Worm (Caenorhabditis elegans) whole organism, mixed stage, embryonic: ENCODE results near the gene daz-1.

Experiments
- M03D4.4 ChIP-seq: sonication (generic microtip); optimal IDR thresholded peaks from 2 replicates; lab custom pipeline; 2017; ENCODE audit warnings: mild to moderate bottlenecking, missing genetic modification characterization, missing compliant biosample characterization
- bed-3 ChIP-seq: fragments of 200-800 bp; sonication (Bioruptor generic); optimal IDR thresholded peaks from 3 replicates; lab custom pipeline; 2018; ENCODE audit warnings: mild to moderate bottlenecking, missing genetic modification characterization, moderate library complexity, missing compliant biosample characterization
- blmp-1 ChIP-seq: fragments of 150-350 bp; optimal IDR thresholded peaks from 2 replicates; lab custom pipeline; 2014; ENCODE audit warnings: missing biosample characterization, missing genetic modification characterization
- ceh-43 ChIP-seq: fragments of 200-800 bp; sonication (Bioruptor generic); optimal IDR thresholded peaks from 2 replicates; lab custom pipeline; 2018; ENCODE audit warnings: mild to moderate bottlenecking, missing genetic modification characterization, moderate library complexity, missing compliant biosample characterization
- ceh-83 ChIP-seq: fragments of 200-800 bp; sonication (Bioruptor generic); optimal IDR thresholded peaks from 2 replicates; lab custom pipeline; 2018; ENCODE audit warnings: mild to moderate bottlenecking, missing genetic modification characterization, missing compliant biosample characterization
- ces-1 ChIP-seq: fragments of 150-350 bp; optimal IDR thresholded peaks from 2 replicates; lab custom pipeline; 2014; ENCODE audit warnings: missing biosample characterization, missing genetic modification reagents, missing genetic modification characterization
- drap-1 ChIP-seq: fragments of 200-800 bp; sonication (Bioruptor generic); optimal IDR thresholded peaks from 3 replicates; lab custom pipeline; 2018; ENCODE audit warnings: mild to moderate bottlenecking, missing genetic modification characterization, missing compliant biosample characterization
- elt-1 ChIP-seq: sonication (generic microtip); optimal IDR thresholded peaks from 2 replicates; lab custom pipeline; 2017; ENCODE audit warnings: missing genetic modification characterization, mild to moderate bottlenecking, missing compliant biosample characterization, antibody characterized with exemption, moderate library complexity, borderline replicate concordance; ENCODE audit not compliant: insufficient read depth
- elt-3 ChIP-seq: fragments of 150-350 bp; optimal IDR thresholded peaks from 2 replicates; lab custom pipeline; 2014; ENCODE audit warnings: missing biosample characterization, missing genetic modification characterization
- flh-1 ChIP-seq: fragments of 200-800 bp; sonication (Bioruptor generic); optimal IDR thresholded peaks from 2 replicates; lab custom pipeline; 2018; ENCODE audit warnings: mild to moderate bottlenecking, missing genetic modification characterization, moderate library complexity, missing compliant biosample characterization
- ham-2 ChIP-seq: fragments of 200-800 bp; sonication (Bioruptor generic); optimal IDR thresholded peaks from 2 replicates; lab custom pipeline; 2018; ENCODE audit warnings: mild to moderate bottlenecking, missing genetic modification characterization, missing compliant biosample characterization
- hlh-1 ChIP-seq: fragments of 150-350 bp; optimal IDR thresholded peaks from 2 replicates; lab custom pipeline; 2014; ENCODE audit warnings: missing biosample characterization, missing genetic modification reagents, missing genetic modification characterization
- lin-13 ChIP-seq: fragments of 150-350 bp; optimal IDR thresholded peaks from 2 replicates; lab custom pipeline; 2014; ENCODE audit warnings: missing biosample characterization, missing genetic modification characterization
- lin-32 ChIP-seq: fragments of 200-800 bp; sonication (Bioruptor generic); optimal IDR thresholded peaks from 2 replicates; lab custom pipeline; 2018; ENCODE audit warnings: mild to moderate bottlenecking, missing genetic modification characterization, missing compliant biosample characterization
- lsy-2 ChIP-seq: fragments of 150-350 bp; optimal IDR thresholded peaks from 2 replicates; lab custom pipeline; 2014; ENCODE audit warnings: missing biosample characterization, missing genetic modification characterization
- mab-5 ChIP-seq: fragments of 150-350 bp; optimal IDR thresholded peaks from 2 replicates; lab custom pipeline; 2014; ENCODE audit warnings: missing biosample characterization, missing genetic modification characterization
- mep-1 ChIP-seq: fragments of 150-350 bp; optimal IDR thresholded peaks from 2 replicates; lab custom pipeline; 2017; ENCODE audit warnings: missing biosample characterization, missing genetic modification reagents, missing genetic modification characterization, inconsistent platforms
- mls-2 ChIP-seq: sonication (generic microtip); optimal IDR thresholded peaks from 2 replicates; lab custom pipeline; 2016; ENCODE audit warnings: mild to moderate bottlenecking, missing genetic modification characterization, moderate library complexity, missing compliant biosample characterization
- nhr-12 ChIP-seq: fragments of 150-350 bp; optimal IDR thresholded peaks from 2 replicates; lab custom pipeline; 2014; ENCODE audit warnings: missing biosample characterization, missing genetic modification characterization
- nhr-237 ChIP-seq: fragments of 150-350 bp; optimal IDR thresholded peaks from 2 replicates; lab custom pipeline; 2014; ENCODE audit warnings: missing biosample characterization, missing genetic modification characterization
- nhr-28 ChIP-seq: fragments of 150-350 bp; optimal IDR thresholded peaks from 2 replicates; lab custom pipeline; 2014; ENCODE audit warnings: missing biosample characterization, missing genetic modification characterization
- nhr-76 ChIP-seq: sonication (generic microtip); optimal IDR thresholded peaks from 2 replicates; lab custom pipeline; 2017; ENCODE audit warnings: missing biosample characterization, missing genetic modification characterization
- sem-2 ChIP-seq: fragments of 200-800 bp; sonication (Bioruptor generic); optimal IDR thresholded peaks from 2 replicates; lab custom pipeline; 2018; ENCODE audit warnings: mild to moderate bottlenecking, missing genetic modification characterization, missing compliant biosample characterization
- snpc-4 ChIP-seq: fragments of 150-350 bp; optimal IDR thresholded peaks from 2 replicates; lab custom pipeline; 2014; ENCODE audit warnings: missing biosample characterization, missing genetic modification characterization
- tbx-8 ChIP-seq: fragments of 200-800 bp; sonication (Bioruptor generic); optimal IDR thresholded peaks from 2 replicates; lab custom pipeline; 2018; ENCODE audit warnings: mild to moderate bottlenecking, missing genetic modification characterization, moderate library complexity, missing compliant biosample characterization
- unc-39 ChIP-seq: fragments of 150-350 bp; optimal IDR thresholded peaks from 2 replicates; lab custom pipeline; 2014; ENCODE audit warnings: missing biosample characterization, missing genetic modification characterization
- unc-62 ChIP-seq: fragments of 150-350 bp; optimal IDR thresholded peaks from 2 replicates; lab custom pipeline; 2014; ENCODE audit warnings: missing biosample characterization, missing genetic modification reagents, missing genetic modification characterization
- zip-8 ChIP-seq: fragments of 150-350 bp; optimal IDR thresholded peaks from 2 replicates; lab custom pipeline; 2014; ENCODE audit warnings: missing biosample characterization, missing genetic modification characterization
- ztf-11 ChIP-seq: fragments of 150-350 bp; optimal IDR thresholded peaks from 2 replicates; lab custom pipeline; 2014; ENCODE audit warnings: missing biosample characterization, missing genetic modification characterization

The daz-1 gene

ce11 chrII:5455650-5456355 is at the start of gene daz-1:
Gene daz-1 (plus strand): TSS chrII:5456305.
- TF ChIP-seq nhr-12 (no peak), blmp-1 (no peak), elt-3 (tag; lab: Kevin White, UChicago) (no peak), lin-13 (tag; lab: Kevin White, UChicago) (no peak), lsy-2 (tag; lab: Kevin White, UChicago) (no peak), hlh-1 (tag; lab: Kevin White, UChicago) (no peak), nhr-28 (tag; lab: Kevin White, UChicago) (no peak), snpc-4 (tag; lab: Kevin White, UChicago) (no peak), flh-1 (GFP tag; lab: Kevin White, UChicago) (no peak), mls-2 (tag; lab: Kevin White, UChicago) (no peak), nhr-237 (no peak), unc-39 (tag; lab: Kevin White, UChicago) (no peak), tbx-8 (GFP tag; lab: Kevin White, UChicago) (no peak), bed-3 (GFP tag; lab: Kevin White, UChicago) (no peak), ceh-83 (no peak), zip-8 (tag; lab: Kevin White, UChicago) (no peak)

DNA sequence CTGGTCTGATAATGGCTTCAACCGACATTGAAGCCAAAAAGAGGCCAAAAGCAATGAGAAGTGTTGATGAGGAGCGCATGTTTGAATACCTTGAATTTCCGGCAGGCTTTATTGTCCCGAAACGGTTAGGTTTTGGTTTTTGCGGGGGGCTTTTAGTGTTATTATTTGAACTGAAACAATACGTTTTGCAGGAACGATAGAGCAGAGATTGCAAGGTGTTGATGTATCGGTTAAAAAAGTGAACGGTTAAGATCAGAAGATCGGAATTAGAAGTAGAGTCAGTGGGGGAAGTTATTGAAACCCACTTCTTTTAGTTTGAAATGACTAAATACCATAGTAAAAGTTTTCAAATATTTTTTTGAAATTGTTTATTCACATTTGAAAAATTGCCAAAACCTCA is 48.6 kb upstream of the daz-1 start, which contains the start of gene clec-141:
TSS of gene clec-141 (minus strand) at position 101 of the 400 bp plus-strand sequence.
- no peak for TF ChIP-seq ceh-83
- no peak for TF ChIP-seq ztf-11
- TF ChIP-seq snpc-4 (tag; lab: Kevin White, UChicago), result no peak
- TF ChIP-seq ham-2 (GFP tag; lab: Kevin White, UChicago), result no peak
- TF ChIP-seq unc-39 (tag; lab: Kevin White, UChicago), result no peak
- TF ChIP-seq lin-32, result no peak
- no peak for TF ChIP-seq lin-13 (tag; lab: Kevin White, UChicago)
- no peak for TF ChIP-seq lsy-2 (tag; lab: Kevin White, UChicago)
- no peak for TF ChIP-seq ceh-43
- no peak for TF ChIP-seq elt-3 (tag; lab: Kevin White, UChicago)
- TF ChIP-seq nhr-12, result no peak
- no peak for TF ChIP-seq bed-3 (GFP tag; lab: Kevin White, UChicago)
- TF ChIP-seq nhr-28 (tag; lab: Kevin White, UChicago), result no peak
- TF ChIP-seq M03D4.4 (tag; lab: Kevin White, UChicago), result no peak
- TF ChIP-seq zip-8 (tag; lab: Kevin White, UChicago), result no peak

- TF ChIP-seq ham-2 (GFP tag; lab: Kevin White, UChicago) (no peak), lin-32 (no peak), M03D4.4 (tag; lab: Kevin White, UChicago) (no peak), nhr-237 (no peak), elt-1 (tag; lab: Kevin White, UChicago) (no peak), mls-2 (tag; lab: Kevin White, UChicago) (no peak), sem-2 (no peak)
- TF ChIP-seq, all 35 proteins: peak for 0
These were observed 47.2 kb upstream of the daz-1 start, which contains the start of the genes EEED8.12 and EEED8.4 for ce11 chrII:5408924-5409323. Gene EEED8.12 (minus strand): TSS chrII:5409024. Gene EEED8.4 (plus strand): TSS chrII:5409319.

- TF ChIP-seq zip-8 (tag; lab: Kevin White, UChicago) (peak; percentile 32), lsy-2 (tag; lab: Kevin White, UChicago) (no peak)
These were observed 43.6 kb upstream of the daz-1 start, which contains the start of the genes EEED8.13 and EEED8.18 for ce11 chrII:5412467-5412866. Gene EEED8.13 (minus strand): TSS chrII:5412567. Gene EEED8.18 (minus strand): TSS chrII:5412610.

- TF ChIP-seq ham-2 (GFP tag; lab: Kevin White, UChicago) (no peak), zip-8 (tag; lab: Kevin White, UChicago) (no peak), tbx-8 (GFP tag; lab: Kevin White, UChicago) (no peak), ces-1 (GFP tag; lab: Kevin White, UChicago) (no peak), snpc-4 (tag; lab: Kevin White, UChicago) (no peak), unc-39 (tag; lab: Kevin White, UChicago) (no peak), mep-1 (tag; lab: Kevin White, UChicago) (no peak), flh-1 (GFP tag; lab: Kevin White, UChicago) (no peak), nhr-76 (tag; lab: Kevin White, UChicago) (no peak), sem-2 (no peak), unc-62 (GFP tag; lab: Kevin White, UChicago) (no peak), mls-2 (tag; lab: Kevin White, UChicago) (no peak), hlh-1 (tag; lab: Kevin White, UChicago) (no peak), lsy-2 (tag; lab: Kevin White, UChicago) (no peak), blmp-1 (no peak), drap-1 (GFP tag; lab: Kevin White, UChicago) (no peak), bed-3 (GFP tag; lab: Kevin White, UChicago) (no peak), nhr-237 (no peak), mab-5 (tag; lab: Kevin White, UChicago) (no peak), M03D4.4 (tag; lab: Kevin White, UChicago) (no peak)
These were observed 42.1 kb upstream of the daz-1 start, which contains the start of the genes EEED8.14 and EEED8.3 for ce11 chrII:5414040-5414439. Gene EEED8.14 (minus strand): TSS chrII:5414052. Gene EEED8.3 (plus strand): TSS chrII:5414276.
